Worm (Caenorhabditis elegans) whole organism, L4 larva: ENCODE data around the gene H01G02.4.
A peak's percentile ranks its signal among the peaks of the same experiment; 100 is the strongest.

Experiments used
- F10B5.3 ChIP-seq: sonication (generic microtip); optimal IDR thresholded peaks from 2 replicates; lab custom pipeline; 2016; ENCODE audit warnings: mild to moderate bottlenecking, missing genetic modification characterization, missing compliant biosample characterization
- F37D6.2 ChIP-seq: sonication (generic microtip); optimal IDR thresholded peaks from 2 replicates; lab custom pipeline; 2016; ENCODE audit warnings: mild to moderate bottlenecking, missing genetic modification characterization, missing compliant biosample characterization
- T20F7.1 ChIP-seq: fragments of 200-800 bp; sonication (Bioruptor generic); optimal IDR thresholded peaks from 2 replicates; lab custom pipeline; 2018; ENCODE audit warnings: mild to moderate bottlenecking, missing genetic modification characterization, missing compliant biosample characterization
- Y105C5A.15 ChIP-seq: fragments of 200-800 bp; sonication (Bioruptor generic); IDR thresholded peaks from 2 replicates; pipeline ENCODE4 v1.3.6; 2022; ENCODE audit warnings: missing genetic modification characterization, missing compliant biosample characterization
- Y48G9A.11 ChIP-seq: fragments of 200-800 bp; sonication (Bioruptor generic); IDR thresholded peaks from 2 replicates; pipeline ENCODE4 v1.3.6; 2022; ENCODE audit warnings: missing genetic modification reagents, missing genetic modification characterization, missing compliant biosample characterization
- ZK337.2 ChIP-seq: fragments of 200-800 bp; sonication (Bioruptor generic); IDR thresholded peaks from 2 replicates; pipeline ENCODE4 v1.3.6; 2022; ENCODE audit warnings: missing genetic modification reagents, missing genetic modification characterization, missing compliant biosample characterization
- ZK546.5 ChIP-seq, 2 experiments: sonication (generic microtip); optimal IDR thresholded peaks; 2 replicates each; lab custom pipeline; 2017; ENCODE audit warnings: missing biosample characterization in 2 of 2, missing genetic modification characterization in 2 of 2
- aha-1 ChIP-seq: fragments of 150-350 bp; peaks from one replicate; lab custom pipeline; 2014; ENCODE audit warnings: missing biosample characterization, missing genetic modification characterization
- ces-1 ChIP-seq: fragments of 150-350 bp; sonication (generic microtip); optimal IDR thresholded peaks from 4 replicates; lab custom pipeline; 2014; ENCODE audit warnings: missing biosample characterization, missing genetic modification reagents, missing genetic modification characterization
- cey-2 ChIP-seq: sonication (generic microtip); optimal IDR thresholded peaks from 3 replicates; lab custom pipeline; 2017; ENCODE audit warnings: missing genetic modification characterization, mild to moderate bottlenecking, missing compliant biosample characterization, antibody characterized with exemption, borderline replicate concordance; ENCODE audit not compliant: insufficient read depth
- ctbp-1 ChIP-seq: fragments of 200-800 bp; sonication (Bioruptor generic); IDR thresholded peaks from 2 replicates; pipeline ENCODE4 v1.3.6; 2022; ENCODE audit warnings: missing genetic modification reagents, missing genetic modification characterization, missing compliant biosample characterization
- daf-12 ChIP-seq: fragments of 150-350 bp; optimal IDR thresholded peaks from 2 replicates; lab custom pipeline; 2014; ENCODE audit warnings: missing biosample characterization, missing genetic modification reagents, missing genetic modification characterization
- dmd-6 ChIP-seq: fragments of 200-800 bp; sonication (Bioruptor generic); IDR thresholded peaks from 2 replicates; pipeline ENCODE4 v1.3.6; 2022; ENCODE audit warnings: missing genetic modification reagents, missing genetic modification characterization, missing compliant biosample characterization
- dmd-9 ChIP-seq: fragments of 200-800 bp; sonication (Bioruptor generic); IDR thresholded peaks from 2 replicates; pipeline ENCODE4 v1.3.6; 2022; ENCODE audit warnings: missing genetic modification reagents, missing genetic modification characterization, missing compliant biosample characterization
- dve-1 ChIP-seq: sonication (generic microtip); optimal IDR thresholded peaks from 2 replicates; lab custom pipeline; 2017; ENCODE audit warnings: antibody characterized with exemption, mild to moderate bottlenecking, missing genetic modification characterization, missing compliant biosample characterization; ENCODE audit not compliant: insufficient read depth
- fkh-10 ChIP-seq: fragments of 150-350 bp; optimal IDR thresholded peaks from 2 replicates; lab custom pipeline; 2014; ENCODE audit warnings: missing biosample characterization, missing genetic modification reagents, missing genetic modification characterization
- gei-8 ChIP-seq: fragments of 200-800 bp; sonication (Bioruptor generic); optimal IDR thresholded peaks from 2 replicates; lab custom pipeline; 2018; ENCODE audit warnings: mild to moderate bottlenecking, missing genetic modification characterization, missing compliant biosample characterization
- hif-1 ChIP-seq, 2 experiments: sonication (generic microtip); optimal IDR thresholded peaks; 2 replicates each; lab custom pipeline; 2016 to 2017; ENCODE audit warnings: missing compliant biosample characterization in 2 of 2, missing genetic modification characterization in 2 of 2, missing genetic modification reagents in 2 of 2, missing genotype in 2 of 2, mild to moderate bottlenecking in 1 of 2
- hmg-1.1 ChIP-seq: fragments of 200-800 bp; sonication (Bioruptor generic); IDR thresholded peaks from 2 replicates; pipeline ENCODE4 v1.3.6; 2022; ENCODE audit warnings: missing genetic modification reagents, missing genetic modification characterization, missing compliant biosample characterization
- lim-7 ChIP-seq: fragments of 200-800 bp; sonication (Bioruptor generic); IDR thresholded peaks from 2 replicates; pipeline ENCODE4 v1.3.6; 2022; ENCODE audit warnings: missing genetic modification characterization, missing compliant biosample characterization
- lin-15B ChIP-seq: fragments of 150-350 bp; sonication (generic microtip); optimal IDR thresholded peaks from 3 replicates; lab custom pipeline; 2014; ENCODE audit warnings: missing biosample characterization, missing genetic modification characterization
- lin-29 ChIP-seq: fragments of 200-800 bp; sonication (Bioruptor generic); IDR thresholded peaks from 2 replicates; pipeline ENCODE4 v1.3.6; 2022; ENCODE audit warnings: missing genetic modification reagents, missing genetic modification characterization, missing compliant biosample characterization
- lin-39 ChIP-seq: fragments of 150-350 bp; optimal IDR thresholded peaks from 2 replicates; lab custom pipeline; 2014; ENCODE audit warnings: missing biosample characterization, missing genetic modification reagents, missing genetic modification characterization
- lsy-2 ChIP-seq, 2 experiments: fragments of 150-350 bp in 1 of 2; sonication (generic microtip) in 1 of 2; optimal IDR thresholded peaks; 2 replicates each; lab custom pipeline; 2014 to 2017; ENCODE audit warnings: missing biosample characterization in 2 of 2, missing genetic modification characterization in 2 of 2
- mdl-1 ChIP-seq, 2 experiments: fragments of 150-350 bp in 1 of 2; sonication (generic microtip) in 1 of 2; optimal IDR thresholded peaks; 2 replicates each; lab custom pipeline; 2014 to 2017; ENCODE audit warnings: missing biosample characterization in 2 of 2, missing genetic modification characterization in 2 of 2
- mdt-29 ChIP-seq: fragments of 200-800 bp; sonication (Bioruptor generic); IDR thresholded peaks from 2 replicates; pipeline ENCODE4 v1.3.6; 2022; ENCODE audit warnings: missing genetic modification reagents, missing genetic modification characterization, missing compliant biosample characterization
- mxl-3 ChIP-seq: fragments of 200-800 bp; sonication (Bioruptor generic); optimal IDR thresholded peaks from 2 replicates; lab custom pipeline; 2018; ENCODE audit warnings: mild to moderate bottlenecking, missing genetic modification characterization, missing compliant biosample characterization
- nhr-102 ChIP-seq: sonication (generic microtip); optimal IDR thresholded peaks from 2 replicates; lab custom pipeline; 2016; ENCODE audit warnings: mild to moderate bottlenecking, missing genetic modification characterization, moderate library complexity, missing compliant biosample characterization
- nhr-111 ChIP-seq: fragments of 200-800 bp; sonication (Bioruptor generic); optimal IDR thresholded peaks from 2 replicates; lab custom pipeline; 2018; ENCODE audit warnings: mild to moderate bottlenecking, missing genetic modification characterization, missing compliant biosample characterization
- nhr-28 ChIP-seq: fragments of 150-350 bp; optimal IDR thresholded peaks from 2 replicates; lab custom pipeline; 2014; ENCODE audit warnings: missing biosample characterization, missing genetic modification characterization
- nhr-42 ChIP-seq: fragments of 200-800 bp; sonication (Bioruptor generic); IDR thresholded peaks from 2 replicates; pipeline ENCODE4 v1.3.6; 2022; ENCODE audit warnings: missing genetic modification characterization, missing compliant biosample characterization
- nhr-77 ChIP-seq: fragments of 150-350 bp; optimal IDR thresholded peaks from 2 replicates; lab custom pipeline; 2014; ENCODE audit warnings: missing biosample characterization, missing genetic modification characterization
- php-3 ChIP-seq: fragments of 200-800 bp; sonication (Bioruptor generic); IDR thresholded peaks from 2 replicates; pipeline ENCODE4 v1.3.6; 2022; ENCODE audit warnings: missing genetic modification reagents, missing genetic modification characterization, missing compliant biosample characterization
- pqm-1 ChIP-seq: sonication (generic microtip); optimal IDR thresholded peaks from 2 replicates; lab custom pipeline; 2017; ENCODE audit warnings: missing biosample characterization, missing genetic modification characterization
- sdz-12 ChIP-seq: fragments of 200-800 bp; sonication (Bioruptor generic); optimal IDR thresholded peaks from 2 replicates; lab custom pipeline; 2018; ENCODE audit warnings: mild to moderate bottlenecking, missing genetic modification characterization, missing compliant biosample characterization
- set-16 ChIP-seq: fragments of 200-800 bp; sonication (Bioruptor generic); IDR thresholded peaks from 2 replicates; pipeline ENCODE4 v1.3.6; 2022; ENCODE audit warnings: missing genetic modification reagents, missing genetic modification characterization, missing compliant biosample characterization
- skn-1 ChIP-seq: fragments of 150-350 bp; optimal IDR thresholded peaks from 2 replicates; lab custom pipeline; 2014; ENCODE audit warnings: missing biosample characterization, missing genetic modification characterization
- snpc-1.2 ChIP-seq: fragments of 200-800 bp; sonication (Bioruptor generic); IDR thresholded peaks from 2 replicates; pipeline ENCODE4 v1.3.6; 2022; ENCODE audit warnings: missing genetic modification reagents, missing genetic modification characterization, missing compliant biosample characterization
- snpc-4 ChIP-seq: fragments of 150-350 bp; optimal IDR thresholded peaks from 2 replicates; lab custom pipeline; 2014; ENCODE audit warnings: missing biosample characterization, missing genetic modification characterization
- spr-3 ChIP-seq: fragments of 200-800 bp; sonication (Bioruptor generic); optimal IDR thresholded peaks from 2 replicates; lab custom pipeline; 2018; ENCODE audit warnings: mild to moderate bottlenecking, missing genetic modification characterization, missing compliant biosample characterization
- unc-62 ChIP-seq, 3 experiments: fragments of 150-350 bp in 1 of 3; sonication (generic microtip); optimal IDR thresholded peaks in 2 of 3; peaks in 1 of 3; 1 replicate in 1 of 3; 2 replicates in 2 of 3; lab custom pipeline; 2014 to 2017; ENCODE audit warnings: missing biosample characterization in 3 of 3, missing genetic modification characterization in 3 of 3, missing genetic modification reagents in 3 of 3, missing genotype in 1 of 3
- zag-1 ChIP-seq: fragments of 150-350 bp; optimal IDR thresholded peaks from 2 replicates; lab custom pipeline; 2014; ENCODE audit warnings: missing biosample characterization, missing genetic modification characterization
- zip-11 ChIP-seq: fragments of 200-800 bp; sonication (Bioruptor generic); IDR thresholded peaks from 2 replicates; pipeline ENCODE4 v1.3.6; 2022; ENCODE audit warnings: missing genetic modification characterization, missing compliant biosample characterization

H01G02.4 gene

DNA sequence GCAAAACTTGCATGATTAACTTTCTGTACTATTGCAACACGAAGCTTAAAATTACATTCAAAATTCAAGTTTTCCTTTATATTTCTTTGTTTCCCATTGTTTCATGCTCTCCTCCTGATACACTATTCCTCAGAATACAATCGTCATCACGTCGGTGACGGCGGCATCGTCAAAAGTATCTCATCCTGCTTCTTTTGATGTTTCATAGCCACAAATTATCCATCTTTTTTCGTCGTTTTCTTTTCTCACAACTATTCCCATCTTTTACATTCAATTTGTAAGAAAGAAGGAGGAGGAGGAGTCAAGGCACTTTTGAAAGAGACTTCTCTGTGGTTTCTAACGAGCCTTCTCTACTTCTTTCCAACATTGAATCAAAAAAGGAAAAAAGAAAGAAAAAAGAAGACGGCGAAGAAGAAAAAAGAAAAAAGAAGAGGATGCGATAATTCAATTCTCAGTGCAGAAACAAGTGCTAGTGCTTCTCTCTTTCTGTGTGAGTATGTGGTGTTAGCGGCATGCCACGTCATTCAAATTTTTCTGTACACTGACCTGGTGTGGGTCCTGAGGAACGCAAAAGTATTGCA is 14.5 kb downstream of the H01G02.4 start (continued):
- TF ChIP-seq nhr-111 (GFP tag; lab: Kevin White, UChicago) (no peak), Y105C5A.15 (GFP tag; lab: Robert Waterston, UW) (no peak), F10B5.3 (tag; lab: Kevin White, UChicago) (no peak), sdz-12 (GFP tag; lab: Kevin White, UChicago) (no peak), hmg-1.1 (GFP tag; lab: Robert Waterston, UW) (no peak), hif-1 (tag; optimal IDR thresholded peaks at IDR 0.05; lab: Kevin White, UChicago) (no peak), lin-39 (tag; lab: Kevin White, UChicago) (no peak), nhr-42 (GFP tag; lab: Robert Waterston, UW) (no peak)

DNA sequence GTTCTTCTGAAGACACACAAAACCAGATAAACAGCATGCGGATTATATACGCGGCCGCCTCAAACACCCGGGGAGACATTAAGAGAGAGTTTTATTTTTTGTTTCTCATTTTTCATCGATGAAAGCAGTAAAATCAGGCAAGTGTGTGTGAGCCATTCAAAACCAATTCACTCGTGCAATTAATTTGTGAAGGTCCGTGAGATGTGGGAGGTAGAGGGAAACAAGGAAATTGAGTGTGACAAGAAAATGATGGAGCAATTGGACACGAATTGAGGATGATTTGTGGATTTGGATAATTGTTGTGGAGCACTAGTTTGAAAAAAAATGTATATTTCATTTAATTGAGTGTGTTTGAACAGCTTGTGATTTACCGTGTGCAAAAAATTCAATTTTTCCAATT is 15.2 kb downstream of the H01G02.4 start:
- TF ChIP-seq lin-29 (GFP tag; lab: Robert Waterston, UW), result no peak
- no peak for TF ChIP-seq dmd-6 (GFP tag; lab: Robert Waterston, UW)
- no peak for TF ChIP-seq snpc-4 (tag; lab: Kevin White, UChicago)
- TF ChIP-seq mxl-3 (GFP tag; lab: Kevin White, UChicago), result no peak
- no peak for TF ChIP-seq nhr-77 (tag; lab: Kevin White, UChicago)
- no peak for TF ChIP-seq skn-1 (tag; lab: Kevin White, UChicago)
- no peak for TF ChIP-seq gei-8

DNA sequence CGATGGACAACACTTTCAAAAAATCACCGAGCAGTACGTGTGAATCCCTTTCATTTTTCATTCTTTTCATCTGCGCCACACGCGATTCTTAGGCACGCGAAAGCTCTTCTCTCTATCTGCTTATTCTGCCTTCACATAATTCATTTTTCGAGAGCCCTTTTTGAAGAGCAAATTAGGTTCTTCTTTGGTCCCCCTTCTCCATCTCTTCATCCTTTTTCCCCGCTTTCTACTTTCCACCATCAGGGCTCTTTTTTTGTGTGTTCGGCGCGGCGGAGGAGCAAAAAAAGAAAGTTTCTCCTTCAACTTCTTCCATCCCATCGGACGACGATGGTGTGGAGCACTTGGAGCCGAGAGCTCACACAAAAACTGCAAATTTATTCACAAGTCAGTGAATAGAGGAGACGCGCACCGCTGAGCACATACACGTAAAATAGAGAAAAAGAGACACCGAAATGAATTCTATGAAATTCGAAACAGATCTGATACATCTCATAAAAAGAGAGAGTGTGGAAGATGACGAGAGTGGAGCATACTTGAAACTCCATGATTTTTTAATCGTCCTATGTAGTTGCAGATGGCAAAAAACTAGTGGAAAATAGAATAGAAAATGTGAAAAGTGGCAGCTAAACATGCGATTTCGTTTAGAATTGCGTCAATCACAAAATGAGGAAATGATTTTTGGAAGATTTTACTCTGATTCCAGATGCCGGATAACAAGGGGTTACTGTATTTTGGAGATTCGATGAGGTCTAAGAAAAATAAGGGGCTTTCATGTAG is 17.7 kb downstream of the H01G02.4 start:
- TF ChIP-seq F37D6.2 (tag; lab: Kevin White, UChicago), result no peak
- TF ChIP-seq ZK337.2, result no peak
- TF ChIP-seq fkh-10 (GFP tag; lab: Kevin White, UChicago), result peak; percentile 50
- no peak for TF ChIP-seq pqm-1 (tag; lab: Kevin White, UChicago)
- TF ChIP-seq lin-29 (GFP tag; lab: Robert Waterston, UW), result no peak
- TF ChIP-seq snpc-1.2 (GFP tag; lab: Robert Waterston, UW), result no peak
- TF ChIP-seq nhr-102 (tag; lab: Kevin White, UChicago), result no peak
- no peak for TF ChIP-seq daf-12 (tag; lab: Kevin White, UChicago)
- no peak for TF ChIP-seq lin-15B (tag; lab: Kevin White, UChicago)
- TF ChIP-seq set-16, result peak; percentile 17; the same call in 1 of the 2 replicates
- TF ChIP-seq ZK546.5 (tag; optimal IDR thresholded peaks at IDR 0.05; lab: Kevin White, UChicago), result no peak
- TF ChIP-seq zag-1, result no peak
- TF ChIP-seq nhr-28 (tag; lab: Kevin White, UChicago), result no peak
- no peak for TF ChIP-seq mdl-1 (tag; optimal IDR thresholded peaks at IDR 0.05; lab: Kevin White, UChicago)
- no peak for TF ChIP-seq spr-3 (GFP tag; lab: Kevin White, UChicago)
- peak; percentile 9 for TF ChIP-seq ces-1 (GFP tag; lab: Kevin White, UChicago)
- no peak for TF ChIP-seq mdt-29
- TF ChIP-seq ctbp-1 (GFP tag; lab: Robert Waterston, UW), result peak; percentile 59; the same call in 1 of the 2 replicates
- no peak for TF ChIP-seq dmd-9 (GFP tag; lab: Robert Waterston, UW)
- no peak for TF ChIP-seq php-3 (GFP tag; lab: Robert Waterston, UW)
- no peak for TF ChIP-seq Y48G9A.11 (GFP tag; lab: Robert Waterston, UW)
- peak; percentile 30 for TF ChIP-seq aha-1
- TF ChIP-seq cey-2 (tag; lab: Kevin White, UChicago), result no peak
- 0 out of 2 replicates have a peak, but pooled peaks have one; percentile 4 for TF ChIP-seq lim-7
- TF ChIP-seq Y105C5A.15 (GFP tag; lab: Robert Waterston, UW), result no peak
- peak in 1 of 2 experiments; percentile 74 for TF ChIP-seq unc-62 (GFP tag; optimal IDR thresholded peaks at IDR 0.05 in 1 of 2; lab: Kevin White, UChicago)
- TF ChIP-seq unc-62 (tag; optimal IDR thresholded peaks at IDR 0.05; lab: Kevin White, UChicago), result no peak
- TF ChIP-seq T20F7.1, result no peak
- no peak for TF ChIP-seq dve-1 (tag; lab: Kevin White, UChicago)
- TF ChIP-seq zip-11 (GFP tag; lab: Robert Waterston, UW), result no peak
- peak in 1 of 2 experiments; percentile 4 for TF ChIP-seq lsy-2 (tag; optimal IDR thresholded peaks at IDR 0.05; lab: Kevin White, UChicago)
